Worm (Caenorhabditis elegans) whole organism, L4 larva: ENCODE results near the gene F15A4.5.

Experiments used
- F10B5.3 ChIP-seq: sonication (generic microtip); optimal IDR thresholded peaks from 2 replicates; lab custom pipeline; 2016; ENCODE audit warnings: mild to moderate bottlenecking, missing genetic modification characterization, missing compliant biosample characterization
- F37D6.2 ChIP-seq: sonication (generic microtip); optimal IDR thresholded peaks from 2 replicates; lab custom pipeline; 2016; ENCODE audit warnings: mild to moderate bottlenecking, missing genetic modification characterization, missing compliant biosample characterization
- F49E8.2 ChIP-seq: sonication (generic microtip); optimal IDR thresholded peaks from 2 replicates; lab custom pipeline; 2016; ENCODE audit warnings: missing compliant biosample characterization, mild to moderate bottlenecking, missing genetic modification characterization, borderline replicate concordance
- R02D3.7 ChIP-seq: fragments of 150-350 bp; sonication (generic microtip); optimal IDR thresholded peaks from 3 replicates; lab custom pipeline; 2014; ENCODE audit warnings: missing biosample characterization, missing genetic modification characterization
- T20F7.1 ChIP-seq: fragments of 200-800 bp; sonication (Bioruptor generic); optimal IDR thresholded peaks from 2 replicates; lab custom pipeline; 2018; ENCODE audit warnings: mild to moderate bottlenecking, missing genetic modification characterization, missing compliant biosample characterization
- T26A8.4 ChIP-seq: fragments of 200-800 bp; sonication (Bioruptor generic); IDR thresholded peaks from 2 replicates; pipeline ENCODE4 v1.3.6; 2022; ENCODE audit warnings: missing genetic modification characterization, missing compliant biosample characterization
- Y48G9A.11 ChIP-seq: fragments of 200-800 bp; sonication (Bioruptor generic); IDR thresholded peaks from 2 replicates; pipeline ENCODE4 v1.3.6; 2022; ENCODE audit warnings: missing genetic modification reagents, missing genetic modification characterization, missing compliant biosample characterization
- Y5F2A.4 ChIP-seq: fragments of 200-800 bp; sonication (Bioruptor generic); optimal IDR thresholded peaks from 2 replicates; lab custom pipeline; 2018; ENCODE audit warnings: mild to moderate bottlenecking, missing genetic modification characterization, missing compliant biosample characterization
- ZK546.5 ChIP-seq, 2 experiments: sonication (generic microtip); optimal IDR thresholded peaks; 2 replicates each; lab custom pipeline; 2017; ENCODE audit warnings: missing biosample characterization in 2 of 2, missing genetic modification characterization in 2 of 2
- aly-2 ChIP-seq: sonication (generic microtip); optimal IDR thresholded peaks from 2 replicates; lab custom pipeline; 2018; ENCODE audit warnings: missing biosample characterization, missing genetic modification characterization
- ama-1 ChIP-seq: fragments of 150-350 bp; optimal IDR thresholded peaks from 2 replicates; lab custom pipeline; 2014; ENCODE audit warnings: inconsistent platforms, mixed read lengths
- ceh-20 ChIP-seq: fragments of 200-800 bp; sonication (Bioruptor generic); IDR thresholded peaks from 2 replicates; pipeline ENCODE4 v1.3.6; 2022; ENCODE audit warnings: missing genetic modification reagents, missing genetic modification characterization, missing compliant biosample characterization
- ceh-28 ChIP-seq: fragments of 150-350 bp; optimal IDR thresholded peaks from 2 replicates; lab custom pipeline; 2014; ENCODE audit warnings: missing biosample characterization, missing genetic modification reagents, missing genetic modification characterization
- ces-1 ChIP-seq: fragments of 150-350 bp; sonication (generic microtip); optimal IDR thresholded peaks from 4 replicates; lab custom pipeline; 2014; ENCODE audit warnings: missing biosample characterization, missing genetic modification reagents, missing genetic modification characterization
- ctbp-1 ChIP-seq: fragments of 200-800 bp; sonication (Bioruptor generic); IDR thresholded peaks from 2 replicates; pipeline ENCODE4 v1.3.6; 2022; ENCODE audit warnings: missing genetic modification reagents, missing genetic modification characterization, missing compliant biosample characterization
- daf-12 ChIP-seq: fragments of 150-350 bp; optimal IDR thresholded peaks from 2 replicates; lab custom pipeline; 2014; ENCODE audit warnings: missing biosample characterization, missing genetic modification reagents, missing genetic modification characterization
- daf-8 ChIP-seq: fragments of 200-800 bp; sonication (Bioruptor generic); IDR thresholded peaks from 2 replicates; pipeline ENCODE4 v1.3.6; 2022; ENCODE audit warnings: missing genetic modification characterization, missing compliant biosample characterization
- dmd-9 ChIP-seq: fragments of 200-800 bp; sonication (Bioruptor generic); IDR thresholded peaks from 2 replicates; pipeline ENCODE4 v1.3.6; 2022; ENCODE audit warnings: missing genetic modification reagents, missing genetic modification characterization, missing compliant biosample characterization
- egl-27 ChIP-seq: sonication (generic microtip); optimal IDR thresholded peaks from 3 replicates; lab custom pipeline; 2017; ENCODE audit warnings: missing biosample characterization, missing genetic modification reagents, missing genetic modification characterization
- fos-1 ChIP-seq: fragments of 150-350 bp; optimal IDR thresholded peaks from 2 replicates; lab custom pipeline; 2014; ENCODE audit warnings: missing biosample characterization, missing genetic modification characterization
- gei-8 ChIP-seq: fragments of 200-800 bp; sonication (Bioruptor generic); optimal IDR thresholded peaks from 2 replicates; lab custom pipeline; 2018; ENCODE audit warnings: mild to moderate bottlenecking, missing genetic modification characterization, missing compliant biosample characterization
- hmg-1.1 ChIP-seq: fragments of 200-800 bp; sonication (Bioruptor generic); IDR thresholded peaks from 2 replicates; pipeline ENCODE4 v1.3.6; 2022; ENCODE audit warnings: missing genetic modification reagents, missing genetic modification characterization, missing compliant biosample characterization
- lin-1 ChIP-seq: fragments of 200-800 bp; sonication (Bioruptor generic); IDR thresholded peaks from 2 replicates; pipeline ENCODE4 v1.3.6; 2022; ENCODE audit warnings: missing genetic modification reagents, missing genetic modification characterization, missing compliant biosample characterization
- lin-13 ChIP-seq: fragments of 150-350 bp; optimal IDR thresholded peaks from 2 replicates; lab custom pipeline; 2014; ENCODE audit warnings: missing biosample characterization, missing genetic modification reagents, missing genetic modification characterization
- lin-15B ChIP-seq: fragments of 150-350 bp; sonication (generic microtip); optimal IDR thresholded peaks from 3 replicates; lab custom pipeline; 2014; ENCODE audit warnings: missing biosample characterization, missing genetic modification characterization
- lir-3 ChIP-seq: sonication (generic microtip); optimal IDR thresholded peaks from 2 replicates; lab custom pipeline; 2016; ENCODE audit warnings: mild to moderate bottlenecking, missing genetic modification characterization, missing compliant biosample characterization
- lsy-2 ChIP-seq, 2 experiments: fragments of 150-350 bp in 1 of 2; sonication (generic microtip) in 1 of 2; optimal IDR thresholded peaks; 2 replicates each; lab custom pipeline; 2014 to 2017; ENCODE audit warnings: missing biosample characterization in 2 of 2, missing genetic modification characterization in 2 of 2
- madf-5 ChIP-seq, 2 experiments: fragments of 200-800 bp; sonication (Bioruptor generic); IDR thresholded peaks; 2 replicates each; pipeline ENCODE4 v1.3.6; 2022; ENCODE audit warnings: missing compliant biosample characterization in 2 of 2, missing genetic modification characterization in 2 of 2
- madf-9 ChIP-seq: fragments of 200-800 bp; sonication (Bioruptor generic); conservative IDR thresholded peaks from 2 replicates; pipeline ENCODE4 v1.3.6; 2022; ENCODE audit warnings: missing genetic modification reagents, missing genetic modification characterization, missing compliant biosample characterization
- mdl-1 ChIP-seq, 2 experiments: fragments of 150-350 bp in 1 of 2; sonication (generic microtip) in 1 of 2; optimal IDR thresholded peaks; 2 replicates each; lab custom pipeline; 2014 to 2017; ENCODE audit warnings: missing biosample characterization in 2 of 2, missing genetic modification characterization in 2 of 2
- mdt-29 ChIP-seq: fragments of 200-800 bp; sonication (Bioruptor generic); IDR thresholded peaks from 2 replicates; pipeline ENCODE4 v1.3.6; 2022; ENCODE audit warnings: missing genetic modification reagents, missing genetic modification characterization, missing compliant biosample characterization
- mep-1 ChIP-seq: fragments of 150-350 bp; sonication (generic microtip); optimal IDR thresholded peaks from 3 replicates; lab custom pipeline; 2014; ENCODE audit warnings: missing biosample characterization, missing genetic modification characterization
- nhr-11 ChIP-seq: fragments of 150-350 bp; optimal IDR thresholded peaks from 2 replicates; lab custom pipeline; 2014; ENCODE audit warnings: missing biosample characterization, missing genetic modification characterization
- nhr-25 ChIP-seq: sonication (generic microtip); optimal IDR thresholded peaks from 2 replicates; lab custom pipeline; 2017; ENCODE audit warnings: missing genetic modification characterization, mild to moderate bottlenecking, missing compliant biosample characterization, antibody characterized with exemption, moderate library complexity, borderline replicate concordance; ENCODE audit not compliant: insufficient read depth
- nhr-42 ChIP-seq: fragments of 200-800 bp; sonication (Bioruptor generic); IDR thresholded peaks from 2 replicates; pipeline ENCODE4 v1.3.6; 2022; ENCODE audit warnings: missing genetic modification characterization, missing compliant biosample characterization
- nhr-48 ChIP-seq: sonication (generic microtip); optimal IDR thresholded peaks from 2 replicates; lab custom pipeline; 2016; ENCODE audit warnings: mild to moderate bottlenecking, missing genetic modification characterization, missing compliant biosample characterization
- php-3 ChIP-seq: fragments of 200-800 bp; sonication (Bioruptor generic); IDR thresholded peaks from 2 replicates; pipeline ENCODE4 v1.3.6; 2022; ENCODE audit warnings: missing genetic modification reagents, missing genetic modification characterization, missing compliant biosample characterization
- sdz-12 ChIP-seq: fragments of 200-800 bp; sonication (Bioruptor generic); optimal IDR thresholded peaks from 2 replicates; lab custom pipeline; 2018; ENCODE audit warnings: mild to moderate bottlenecking, missing genetic modification characterization, missing compliant biosample characterization
- set-16 ChIP-seq: fragments of 200-800 bp; sonication (Bioruptor generic); IDR thresholded peaks from 2 replicates; pipeline ENCODE4 v1.3.6; 2022; ENCODE audit warnings: missing genetic modification reagents, missing genetic modification characterization, missing compliant biosample characterization
- skn-1 ChIP-seq: fragments of 150-350 bp; optimal IDR thresholded peaks from 2 replicates; lab custom pipeline; 2014; ENCODE audit warnings: missing biosample characterization, missing genetic modification characterization
- snpc-1.2 ChIP-seq: fragments of 200-800 bp; sonication (Bioruptor generic); IDR thresholded peaks from 2 replicates; pipeline ENCODE4 v1.3.6; 2022; ENCODE audit warnings: missing genetic modification reagents, missing genetic modification characterization, missing compliant biosample characterization
- snpc-4 ChIP-seq: fragments of 150-350 bp; optimal IDR thresholded peaks from 2 replicates; lab custom pipeline; 2014; ENCODE audit warnings: missing biosample characterization, missing genetic modification characterization
- tag-97 ChIP-seq: fragments of 200-800 bp; sonication (Bioruptor generic); IDR thresholded peaks from 2 replicates; pipeline ENCODE4 v1.3.6; 2022; ENCODE audit warnings: missing genetic modification characterization, missing compliant biosample characterization
- tra-1 ChIP-seq: fragments of 200-800 bp; sonication (Bioruptor generic); IDR thresholded peaks from 2 replicates; pipeline ENCODE4 v1.3.6; 2022; ENCODE audit warnings: missing genetic modification reagents, missing genetic modification characterization, missing compliant biosample characterization
- unc-130 ChIP-seq: sonication (generic microtip); optimal IDR thresholded peaks from 2 replicates; lab custom pipeline; 2016; ENCODE audit warnings: missing genetic modification reagents, missing genetic modification characterization, missing compliant biosample characterization
- unc-39 ChIP-seq: sonication (generic microtip); optimal IDR thresholded peaks from 2 replicates; lab custom pipeline; 2017; ENCODE audit warnings: missing biosample characterization, missing genetic modification characterization
- vab-7 ChIP-seq: fragments of 200-800 bp; sonication (Bioruptor generic); IDR thresholded peaks from 2 replicates; pipeline ENCODE4 v1.3.6; 2022; ENCODE audit warnings: missing genetic modification reagents, missing genetic modification characterization, missing compliant biosample characterization
- zfp-2 ChIP-seq: sonication (generic microtip); optimal IDR thresholded peaks from 2 replicates; lab custom pipeline; 2016; ENCODE audit warnings: mild to moderate bottlenecking, missing genetic modification characterization, missing compliant biosample characterization
- zip-11 ChIP-seq: fragments of 200-800 bp; sonication (Bioruptor generic); IDR thresholded peaks from 2 replicates; pipeline ENCODE4 v1.3.6; 2022; ENCODE audit warnings: missing genetic modification characterization, missing compliant biosample characterization
- zip-2 ChIP-seq: fragments of 150-350 bp; optimal IDR thresholded peaks from 2 replicates; lab custom pipeline; 2014; ENCODE audit warnings: missing biosample characterization, missing genetic modification characterization
- ztf-11 ChIP-seq: fragments of 150-350 bp; optimal IDR thresholded peaks from 2 replicates; lab custom pipeline; 2014; ENCODE audit warnings: missing biosample characterization, missing genetic modification characterization

F15A4.5 gene

ce11 chrII:12494556-12495131 lies 23.6 kb upstream of the F15A4.5 start, which contains the start of gene col-85 (continued):
- TF ChIP-seq mdt-29 (GFP tag; lab: Robert Waterston, UW): peak; percentile 79
- TF ChIP-seq dmd-9 (GFP tag; lab: Robert Waterston, UW): peak; percentile 87
- peak; percentile 79 for TF ChIP-seq Y5F2A.4 (GFP tag; lab: Kevin White, UChicago)
- no peak for TF ChIP-seq ama-1 (lab: Kevin White, UChicago)
- no peak for TF ChIP-seq ZK546.5 (tag; optimal IDR thresholded peaks at IDR 0.05; lab: Kevin White, UChicago)
- TF ChIP-seq ceh-20 (GFP tag; lab: Robert Waterston, UW): peak; percentile 78
- TF ChIP-seq php-3 (GFP tag; lab: Robert Waterston, UW): peak; percentile 84
- no peak for TF ChIP-seq lin-15B
- TF ChIP-seq nhr-11 (tag; lab: Kevin White, UChicago): peak; percentile 56
- TF ChIP-seq fos-1: no peak
- peak; percentile 60 for TF ChIP-seq zip-2 (tag; lab: Kevin White, UChicago)
- peak; percentile 74 for TF ChIP-seq lin-13 (GFP tag; lab: Kevin White, UChicago)
- TF ChIP-seq R02D3.7 (tag; lab: Kevin White, UChicago): peak; percentile 21
- TF ChIP-seq ces-1 (GFP tag; lab: Kevin White, UChicago): no peak
- no peak for TF ChIP-seq tag-97
- peak; percentile 49 for TF ChIP-seq F49E8.2 (tag; lab: Kevin White, UChicago)
- TF ChIP-seq T26A8.4 (GFP tag; lab: Robert Waterston, UW): peak; percentile 92
- TF ChIP-seq F10B5.3 (tag; lab: Kevin White, UChicago): no peak
- no peak for TF ChIP-seq egl-27
- TF ChIP-seq nhr-42 (GFP tag; lab: Robert Waterston, UW): peak; percentile 78; the same call in 1 of the 2 replicates
- TF ChIP-seq lin-1 (GFP tag; lab: Robert Waterston, UW): peak; percentile 89
- no peak for TF ChIP-seq skn-1 (tag; lab: Kevin White, UChicago)
- TF ChIP-seq aly-2 (tag; lab: Kevin White, UChicago): no peak
- TF ChIP-seq hmg-1.1 (GFP tag; lab: Robert Waterston, UW): peak; percentile 98
- TF ChIP-seq T20F7.1 (GFP tag; lab: Kevin White, UChicago): no peak
- peak; percentile 71 for TF ChIP-seq snpc-4 (tag; lab: Kevin White, UChicago)
- no peak for TF ChIP-seq lsy-2 (tag; optimal IDR thresholded peaks at IDR 0.05; lab: Kevin White, UChicago)
- TF ChIP-seq nhr-48 (tag; lab: Kevin White, UChicago): peak; percentile 67
- TF ChIP-seq daf-8 (GFP tag; lab: Robert Waterston, UW): 0 out of 2 replicates have a peak, but pooled peaks have one; percentile 71
- TF ChIP-seq ceh-28 (tag; lab: Kevin White, UChicago): no peak
- peak; percentile 76 for TF ChIP-seq gei-8
- TF ChIP-seq vab-7 (GFP tag; lab: Robert Waterston, UW): peak; percentile 96
- peak; percentile 63 for TF ChIP-seq unc-130
- TF ChIP-seq madf-9 (GFP tag; lab: Robert Waterston, UW): peak; percentile 87
- peak; percentile 53 for TF ChIP-seq F37D6.2 (tag; lab: Kevin White, UChicago)
- TF ChIP-seq mep-1: no peak
- TF ChIP-seq set-16 (GFP tag; lab: Robert Waterston, UW): no peak
- peak; percentile 87 for TF ChIP-seq Y48G9A.11 (GFP tag; lab: Robert Waterston, UW)
- TF ChIP-seq zfp-2 (tag; lab: Kevin White, UChicago): peak; percentile 48
- peak; percentile 88 for TF ChIP-seq snpc-1.2
- TF ChIP-seq sdz-12: no peak
- peak; percentile 62 for TF ChIP-seq lir-3 (tag; lab: Kevin White, UChicago)
- TF ChIP-seq tra-1 (GFP tag; lab: Robert Waterston, UW): peak; percentile 94
- no peak for TF ChIP-seq ztf-11 (tag; lab: Kevin White, UChicago)
- TF ChIP-seq unc-39 (tag; lab: Kevin White, UChicago): no peak
- TF ChIP-seq daf-12 (tag; lab: Kevin White, UChicago): no peak
- peak in 1 of 2 experiments; percentile 59 for TF ChIP-seq mdl-1 (tag; optimal IDR thresholded peaks at IDR 0.05; lab: Kevin White, UChicago)
- 0 out of 2 replicates have a peak, but pooled peaks have one; percentile 53 for TF ChIP-seq zip-11 (GFP tag; lab: Robert Waterston, UW)
- TF ChIP-seq madf-5 (GFP tag; IDR thresholded peaks at IDR 0.05; lab: Robert Waterston, UW): peak; percentile 89 to 90; a peak in 3 of 4 replicates
- no peak for TF ChIP-seq nhr-25 (tag; lab: Kevin White, UChicago)
- peak; percentile 91 for TF ChIP-seq ctbp-1 (GFP tag; lab: Robert Waterston, UW)
